Worm (Caenorhabditis elegans) whole organism, L4 larva: ENCODE measurements around the gene C04C3.14.

Experiments
- F26F4.8 ChIP-seq: fragments of 200-800 bp; sonication (Bioruptor generic); conservative IDR thresholded peaks from 2 replicates; pipeline ENCODE4 v1.3.6; 2022; ENCODE audit warnings: missing genetic modification characterization, missing compliant biosample characterization
- F44E2.7 ChIP-seq: fragments of 200-800 bp; sonication (Bioruptor generic); IDR thresholded peaks from 2 replicates; pipeline ENCODE4 v2.1.2; 2022; ENCODE audit warnings: missing genetic modification characterization, missing compliant biosample characterization
- Y105C5A.15 ChIP-seq: fragments of 200-800 bp; sonication (Bioruptor generic); IDR thresholded peaks from 2 replicates; pipeline ENCODE4 v1.3.6; 2022; ENCODE audit warnings: missing genetic modification characterization, missing compliant biosample characterization
- Y48G9A.11 ChIP-seq: fragments of 200-800 bp; sonication (Bioruptor generic); IDR thresholded peaks from 2 replicates; pipeline ENCODE4 v1.3.6; 2022; ENCODE audit warnings: missing genetic modification reagents, missing genetic modification characterization, missing compliant biosample characterization
- attf-4 ChIP-seq: sonication (generic microtip); optimal IDR thresholded peaks from 3 replicates; lab custom pipeline; 2017; ENCODE audit warnings: missing biosample characterization, missing genetic modification characterization
- ces-1 ChIP-seq: fragments of 150-350 bp; sonication (generic microtip); optimal IDR thresholded peaks from 4 replicates; lab custom pipeline; 2014; ENCODE audit warnings: missing biosample characterization, missing genetic modification reagents, missing genetic modification characterization
- daf-12 ChIP-seq: fragments of 150-350 bp; optimal IDR thresholded peaks from 2 replicates; lab custom pipeline; 2014; ENCODE audit warnings: missing biosample characterization, missing genetic modification reagents, missing genetic modification characterization
- daf-16 ChIP-seq, 3 experiments: sonication (generic microtip); optimal IDR thresholded peaks; 2 replicates each; lab custom pipeline; 2016 to 2017; ENCODE audit warnings: missing genetic modification characterization in 3 of 3, missing genetic modification reagents in 3 of 3, mild to moderate bottlenecking in 2 of 3, missing compliant biosample characterization in 2 of 3, missing biosample characterization in 1 of 3, moderate library complexity in 1 of 3
- daf-19 ChIP-seq: fragments of 200-800 bp; sonication (Bioruptor generic); conservative IDR thresholded peaks from 2 replicates; pipeline ENCODE4 v1.3.6; 2022; ENCODE audit warnings: missing genetic modification characterization, missing compliant biosample characterization
- dmd-9 ChIP-seq: fragments of 200-800 bp; sonication (Bioruptor generic); IDR thresholded peaks from 2 replicates; pipeline ENCODE4 v1.3.6; 2022; ENCODE audit warnings: missing genetic modification reagents, missing genetic modification characterization, missing compliant biosample characterization
- dpl-1 ChIP-seq: fragments of 150-350 bp; optimal IDR thresholded peaks from 2 replicates; lab custom pipeline; 2014; ENCODE audit warnings: missing biosample characterization, missing genetic modification reagents, missing genetic modification characterization
- dve-1 ChIP-seq: sonication (generic microtip); optimal IDR thresholded peaks from 2 replicates; lab custom pipeline; 2017; ENCODE audit warnings: antibody characterized with exemption, mild to moderate bottlenecking, missing genetic modification characterization, missing compliant biosample characterization; ENCODE audit not compliant: insufficient read depth
- egl-27 ChIP-seq: sonication (generic microtip); optimal IDR thresholded peaks from 3 replicates; lab custom pipeline; 2017; ENCODE audit warnings: missing biosample characterization, missing genetic modification reagents, missing genetic modification characterization
- fkh-10 ChIP-seq: fragments of 150-350 bp; optimal IDR thresholded peaks from 2 replicates; lab custom pipeline; 2014; ENCODE audit warnings: missing biosample characterization, missing genetic modification reagents, missing genetic modification characterization
- fos-1 ChIP-seq: fragments of 150-350 bp; optimal IDR thresholded peaks from 2 replicates; lab custom pipeline; 2014; ENCODE audit warnings: missing biosample characterization, missing genetic modification characterization
- gei-8 ChIP-seq: fragments of 200-800 bp; sonication (Bioruptor generic); optimal IDR thresholded peaks from 2 replicates; lab custom pipeline; 2018; ENCODE audit warnings: mild to moderate bottlenecking, missing genetic modification characterization, missing compliant biosample characterization
- hlh-30 ChIP-seq: sonication (generic microtip); optimal IDR thresholded peaks from 2 replicates; lab custom pipeline; 2017; ENCODE audit warnings: antibody characterized with exemption, mild to moderate bottlenecking, missing genetic modification characterization, missing compliant biosample characterization; ENCODE audit not compliant: insufficient read depth
- hmg-1.1 ChIP-seq: fragments of 200-800 bp; sonication (Bioruptor generic); IDR thresholded peaks from 2 replicates; pipeline ENCODE4 v1.3.6; 2022; ENCODE audit warnings: missing genetic modification reagents, missing genetic modification characterization, missing compliant biosample characterization
- lim-7 ChIP-seq: fragments of 200-800 bp; sonication (Bioruptor generic); IDR thresholded peaks from 2 replicates; pipeline ENCODE4 v1.3.6; 2022; ENCODE audit warnings: missing genetic modification characterization, missing compliant biosample characterization
- lin-1 ChIP-seq: fragments of 200-800 bp; sonication (Bioruptor generic); IDR thresholded peaks from 2 replicates; pipeline ENCODE4 v1.3.6; 2022; ENCODE audit warnings: missing genetic modification reagents, missing genetic modification characterization, missing compliant biosample characterization
- lin-13 ChIP-seq: fragments of 150-350 bp; optimal IDR thresholded peaks from 2 replicates; lab custom pipeline; 2014; ENCODE audit warnings: missing biosample characterization, missing genetic modification reagents, missing genetic modification characterization
- lin-38 ChIP-seq: fragments of 200-800 bp; sonication (Bioruptor generic); IDR thresholded peaks from 2 replicates; pipeline ENCODE4 v1.3.6; 2022; ENCODE audit warnings: missing genetic modification reagents, missing genetic modification characterization, missing compliant biosample characterization
- lir-3 ChIP-seq: sonication (generic microtip); optimal IDR thresholded peaks from 2 replicates; lab custom pipeline; 2016; ENCODE audit warnings: mild to moderate bottlenecking, missing genetic modification characterization, missing compliant biosample characterization
- lsy-2 ChIP-seq, 2 experiments: fragments of 150-350 bp in 1 of 2; sonication (generic microtip) in 1 of 2; optimal IDR thresholded peaks; 2 replicates each; lab custom pipeline; 2014 to 2017; ENCODE audit warnings: missing biosample characterization in 2 of 2, missing genetic modification characterization in 2 of 2
- madf-5 ChIP-seq, 2 experiments: fragments of 200-800 bp; sonication (Bioruptor generic); IDR thresholded peaks; 2 replicates each; pipeline ENCODE4 v1.3.6; 2022; ENCODE audit warnings: missing compliant biosample characterization in 2 of 2, missing genetic modification characterization in 2 of 2
- madf-9 ChIP-seq: fragments of 200-800 bp; sonication (Bioruptor generic); conservative IDR thresholded peaks from 2 replicates; pipeline ENCODE4 v1.3.6; 2022; ENCODE audit warnings: missing genetic modification reagents, missing genetic modification characterization, missing compliant biosample characterization
- mep-1 ChIP-seq: fragments of 150-350 bp; sonication (generic microtip); optimal IDR thresholded peaks from 3 replicates; lab custom pipeline; 2014; ENCODE audit warnings: missing biosample characterization, missing genetic modification characterization
- nhr-10 ChIP-seq: fragments of 150-350 bp; optimal IDR thresholded peaks from 2 replicates; lab custom pipeline; 2014; ENCODE audit warnings: missing biosample characterization, missing genetic modification characterization
- nhr-111 ChIP-seq: fragments of 200-800 bp; sonication (Bioruptor generic); optimal IDR thresholded peaks from 2 replicates; lab custom pipeline; 2018; ENCODE audit warnings: mild to moderate bottlenecking, missing genetic modification characterization, missing compliant biosample characterization
- nhr-237 ChIP-seq: sonication (generic microtip); optimal IDR thresholded peaks from 2 replicates; lab custom pipeline; 2017; ENCODE audit warnings: missing biosample characterization, missing genetic modification characterization
- nhr-25 ChIP-seq: sonication (generic microtip); optimal IDR thresholded peaks from 2 replicates; lab custom pipeline; 2017; ENCODE audit warnings: missing genetic modification characterization, mild to moderate bottlenecking, missing compliant biosample characterization, antibody characterized with exemption, moderate library complexity, borderline replicate concordance; ENCODE audit not compliant: insufficient read depth
- nhr-28 ChIP-seq: fragments of 150-350 bp; optimal IDR thresholded peaks from 2 replicates; lab custom pipeline; 2014; ENCODE audit warnings: missing biosample characterization, missing genetic modification characterization
- nhr-6 ChIP-seq: fragments of 150-350 bp; optimal IDR thresholded peaks from 2 replicates; lab custom pipeline; 2014; ENCODE audit warnings: missing biosample characterization, missing genetic modification characterization
- nhr-77 ChIP-seq: fragments of 150-350 bp; optimal IDR thresholded peaks from 2 replicates; lab custom pipeline; 2014; ENCODE audit warnings: missing biosample characterization, missing genetic modification characterization
- php-3 ChIP-seq: fragments of 200-800 bp; sonication (Bioruptor generic); IDR thresholded peaks from 2 replicates; pipeline ENCODE4 v1.3.6; 2022; ENCODE audit warnings: missing genetic modification reagents, missing genetic modification characterization, missing compliant biosample characterization
- pqm-1 ChIP-seq: sonication (generic microtip); optimal IDR thresholded peaks from 2 replicates; lab custom pipeline; 2017; ENCODE audit warnings: missing biosample characterization, missing genetic modification characterization
- rbr-2 ChIP-seq: sonication (generic microtip); optimal IDR thresholded peaks from 2 replicates; lab custom pipeline; 2016; ENCODE audit warnings: missing genotype, missing genetic modification characterization, missing compliant biosample characterization
- saeg-2 ChIP-seq: fragments of 200-800 bp; sonication (Bioruptor generic); IDR thresholded peaks from 2 replicates; pipeline ENCODE4 v1.3.6; 2022; ENCODE audit warnings: missing genetic modification reagents, missing genetic modification characterization, missing compliant biosample characterization
- set-16 ChIP-seq: fragments of 200-800 bp; sonication (Bioruptor generic); IDR thresholded peaks from 2 replicates; pipeline ENCODE4 v1.3.6; 2022; ENCODE audit warnings: missing genetic modification reagents, missing genetic modification characterization, missing compliant biosample characterization
- skn-1 ChIP-seq: fragments of 150-350 bp; optimal IDR thresholded peaks from 2 replicates; lab custom pipeline; 2014; ENCODE audit warnings: missing biosample characterization, missing genetic modification characterization
- snpc-4 ChIP-seq: fragments of 150-350 bp; optimal IDR thresholded peaks from 2 replicates; lab custom pipeline; 2014; ENCODE audit warnings: missing biosample characterization, missing genetic modification characterization
- spr-1 ChIP-seq: sonication (generic microtip); optimal IDR thresholded peaks from 2 replicates; lab custom pipeline; 2016; ENCODE audit warnings: mild to moderate bottlenecking, missing genetic modification characterization, missing compliant biosample characterization
- tag-97 ChIP-seq: fragments of 200-800 bp; sonication (Bioruptor generic); IDR thresholded peaks from 2 replicates; pipeline ENCODE4 v1.3.6; 2022; ENCODE audit warnings: missing genetic modification characterization, missing compliant biosample characterization
- zfp-2 ChIP-seq: sonication (generic microtip); optimal IDR thresholded peaks from 2 replicates; lab custom pipeline; 2016; ENCODE audit warnings: mild to moderate bottlenecking, missing genetic modification characterization, missing compliant biosample characterization
- zfp-3 ChIP-seq: fragments of 200-800 bp; sonication (Bioruptor generic); conservative IDR thresholded peaks from 2 replicates; pipeline ENCODE4 v1.3.6; 2022; ENCODE audit warnings: missing genetic modification reagents, missing genetic modification characterization, missing compliant biosample characterization
- ztf-11 ChIP-seq: fragments of 150-350 bp; optimal IDR thresholded peaks from 2 replicates; lab custom pipeline; 2014; ENCODE audit warnings: missing biosample characterization, missing genetic modification characterization
- ztf-7 ChIP-seq: fragments of 150-350 bp; optimal IDR thresholded peaks from 2 replicates; lab custom pipeline; 2014; ENCODE audit warnings: missing biosample characterization, missing genetic modification characterization

The C04C3.14 gene

ce11 chrIV:3384593-3384992 is 11.1 kb upstream of the C04C3.14 start (continued):
- TF ChIP-seq fos-1 (tag; lab: Kevin White, UChicago) (no peak), nhr-237 (tag; lab: Kevin White, UChicago) (no peak), nhr-6 (tag; lab: Kevin White, UChicago) (peak; percentile 73), tag-97 (no peak), zfp-2 (tag; lab: Kevin White, UChicago) (no peak), nhr-28 (peak; percentile 84), lim-7 (GFP tag; lab: Robert Waterston, UW) (no peak), fkh-10 (GFP tag; lab: Kevin White, UChicago) (peak; percentile 44), F26F4.8 (GFP tag; lab: Robert Waterston, UW) (no peak), lsy-2 (tag; optimal IDR thresholded peaks at IDR 0.05; lab: Kevin White, UChicago) (peak; percentile 82 to 94), nhr-111 (GFP tag; lab: Kevin White, UChicago) (no peak), attf-4 (no peak), lin-38 (GFP tag; lab: Robert Waterston, UW) (peak; percentile 87), daf-12 (tag; lab: Kevin White, UChicago) (no peak), saeg-2 (GFP tag; lab: Robert Waterston, UW) (0 out of 2 replicates have a peak, but pooled peaks have one; percentile 65), dpl-1 (peak; percentile 73), dve-1 (tag; lab: Kevin White, UChicago) (peak; percentile 89), nhr-10 (tag; lab: Kevin White, UChicago) (no peak), ztf-7 (tag; lab: Kevin White, UChicago) (no peak), Y48G9A.11 (GFP tag; lab: Robert Waterston, UW) (peak; percentile 41; the same call in 1 of the 2 replicates), snpc-4 (tag; lab: Kevin White, UChicago) (no peak), spr-1 (tag; lab: Kevin White, UChicago) (peak; percentile 85), hmg-1.1 (GFP tag; lab: Robert Waterston, UW) (peak; percentile 95), php-3 (GFP tag; lab: Robert Waterston, UW) (no peak), ztf-11 (tag; lab: Kevin White, UChicago) (no peak)

- TF ChIP-seq ces-1 (GFP tag; lab: Kevin White, UChicago) (no peak), F44E2.7 (GFP tag; lab: Robert Waterston, UW) (no peak), pqm-1 (tag; lab: Kevin White, UChicago) (no peak), hlh-30 (tag; lab: Kevin White, UChicago) (peak; percentile 91), nhr-77 (peak; percentile 18), lsy-2 (tag; optimal IDR thresholded peaks at IDR 0.05; lab: Kevin White, UChicago) (peak in 1 of 2 experiments; percentile 77), nhr-6 (tag; lab: Kevin White, UChicago) (peak; percentile 42), Y105C5A.15 (GFP tag; lab: Robert Waterston, UW) (no peak), egl-27 (tag; lab: Kevin White, UChicago) (no peak), madf-5 (GFP tag; IDR thresholded peaks at IDR 0.05; lab: Robert Waterston, UW) (no peak), nhr-25 (tag; lab: Kevin White, UChicago) (peak; percentile 28), gei-8 (GFP tag; lab: Kevin White, UChicago) (no peak), dve-1 (tag; lab: Kevin White, UChicago) (peak; percentile 58), lin-1 (GFP tag; lab: Robert Waterston, UW) (no peak), madf-9 (GFP tag; lab: Robert Waterston, UW) (peak; percentile 30; the same call in 1 of the 2 replicates), skn-1 (tag; lab: Kevin White, UChicago) (no peak), daf-12 (tag; lab: Kevin White, UChicago) (no peak), mep-1 (tag; lab: Kevin White, UChicago) (peak; percentile 18), set-16 (GFP tag; lab: Robert Waterston, UW) (peak; percentile 98), lin-13 (GFP tag; lab: Kevin White, UChicago) (no peak), dpl-1 (peak; percentile 87), nhr-28 (peak; percentile 29), daf-19 (GFP tag; lab: Robert Waterston, UW) (no peak), zfp-3 (GFP tag; lab: Robert Waterston, UW) (no peak), dmd-9 (no peak), rbr-2 (peak; percentile 6), fos-1 (tag; lab: Kevin White, UChicago) (no peak), lir-3 (no peak), daf-16 (GFP tag; optimal IDR thresholded peaks at IDR 0.05; lab: Kevin White, UChicago) (no peak), daf-16 (tag; optimal IDR thresholded peaks at IDR 0.05; lab: Kevin White, UChicago) (peak; percentile 77), spr-1 (tag; lab: Kevin White, UChicago) (no peak)
Observed at ce11 chrIV:3385337-3386215, 10.1 kb upstream of the C04C3.14 start, which contains the start of gene mai-2. Gene mai-2, plus strand, starts transcription at chrIV:3385910.
